Worm (Caenorhabditis elegans) whole organism, young adult: ENCODE results near the gene D1022.3.

Experiments used
- B0019.2 ChIP-seq: fragments of 200-800 bp; sonication (Bioruptor generic); conservative IDR thresholded peaks from 2 replicates; pipeline ENCODE4 v1.3.6; 2022; ENCODE audit warnings: missing genetic modification reagents, missing genetic modification characterization, missing compliant biosample characterization
- C06A6.2 ChIP-seq: fragments of 200-800 bp; sonication (Bioruptor generic); conservative IDR thresholded peaks from 2 replicates; pipeline ENCODE4 v1.3.6; 2022; ENCODE audit warnings: missing genetic modification characterization, missing compliant biosample characterization
- F10E7.11 ChIP-seq: sonication (generic microtip); optimal IDR thresholded peaks from 2 replicates; lab custom pipeline; 2017; ENCODE audit warnings: mild to moderate bottlenecking, missing genetic modification characterization, moderate library complexity, missing compliant biosample characterization
- F37B4.10 ChIP-seq: fragments of 200-800 bp; sonication (Bioruptor generic); IDR thresholded peaks from 2 replicates; pipeline ENCODE4 v1.3.6; 2022; ENCODE audit warnings: missing genetic modification characterization, missing compliant biosample characterization
- F49E8.2 ChIP-seq: sonication (generic microtip); optimal IDR thresholded peaks from 3 replicates; lab custom pipeline; 2017; ENCODE audit warnings: missing genetic modification characterization, mild to moderate bottlenecking, missing compliant biosample characterization, antibody characterized with exemption, moderate library complexity; ENCODE audit not compliant: insufficient read depth
- F55B11.4 ChIP-seq: sonication (generic microtip); optimal IDR thresholded peaks from 2 replicates; lab custom pipeline; 2016; ENCODE audit warnings: missing compliant biosample characterization, missing genetic modification characterization, borderline replicate concordance; ENCODE audit not compliant: insufficient read depth
- K12H6.12 ChIP-seq: fragments of 200-800 bp; sonication (Bioruptor generic); optimal IDR thresholded peaks from 2 replicates; lab custom pipeline; 2018; ENCODE audit warnings: mild to moderate bottlenecking, missing genetic modification characterization, missing compliant biosample characterization
- T26A5.8 ChIP-seq: sonication (generic microtip); optimal IDR thresholded peaks from 2 replicates; lab custom pipeline; 2016; ENCODE audit warnings: missing genetic modification characterization, missing compliant biosample characterization
- Y53F4B.3 ChIP-seq: fragments of 200-800 bp; sonication (Bioruptor generic); IDR thresholded peaks from 2 replicates; pipeline ENCODE4 v1.3.6; 2022; ENCODE audit warnings: missing genetic modification reagents, missing genetic modification characterization, missing compliant biosample characterization
- Y53G8AR.9 ChIP-seq: fragments of 200-800 bp; sonication (Bioruptor generic); conservative IDR thresholded peaks from 2 replicates; pipeline ENCODE4 v1.3.6; 2022; ENCODE audit warnings: missing genetic modification reagents, missing genetic modification characterization, missing compliant biosample characterization
- Y56A3A.18 ChIP-seq: fragments of 200-800 bp; sonication (Bioruptor generic); IDR thresholded peaks from 2 replicates; pipeline ENCODE4 v1.3.6; 2022; ENCODE audit warnings: missing genetic modification reagents, missing genetic modification characterization, missing compliant biosample characterization
- Y79H2A.3 ChIP-seq: fragments of 200-800 bp; sonication (Bioruptor generic); conservative IDR thresholded peaks from 2 replicates; pipeline ENCODE4 v1.3.6; 2022; ENCODE audit warnings: missing genetic modification reagents, missing genetic modification characterization, missing compliant biosample characterization
- akir-1 ChIP-seq: fragments of 200-800 bp; sonication (Bioruptor generic); optimal IDR thresholded peaks from 2 replicates; lab custom pipeline; 2018; ENCODE audit warnings: mild to moderate bottlenecking, missing genetic modification characterization, moderate library complexity, missing compliant biosample characterization
- aptf-2 ChIP-seq: fragments of 200-800 bp; sonication (Bioruptor generic); conservative IDR thresholded peaks from 2 replicates; pipeline ENCODE4 v1.3.6; 2022; ENCODE audit warnings: missing genetic modification reagents, missing genetic modification characterization, missing compliant biosample characterization
- attf-6 ChIP-seq: fragments of 200-800 bp; sonication (Bioruptor generic); IDR thresholded peaks from 2 replicates; pipeline ENCODE4 v1.3.6; 2022; ENCODE audit warnings: missing genetic modification reagents, missing genetic modification characterization, missing compliant biosample characterization
- chd-7 ChIP-seq: sonication (generic microtip); optimal IDR thresholded peaks from 2 replicates; lab custom pipeline; 2016; ENCODE audit warnings: mild to moderate bottlenecking, missing genetic modification characterization, moderate library complexity, missing compliant biosample characterization
- dox-1 ChIP-seq: fragments of 200-800 bp; sonication (Bioruptor generic); IDR thresholded peaks from 2 replicates; pipeline ENCODE4 v1.3.6; 2022; ENCODE audit warnings: missing genetic modification reagents, missing genetic modification characterization, missing compliant biosample characterization
- ekl-4 ChIP-seq: fragments of 200-800 bp; sonication (Bioruptor generic); IDR thresholded peaks from 2 replicates; pipeline ENCODE4 v1.3.6; 2022; ENCODE audit warnings: missing genetic modification reagents, missing genetic modification characterization, missing compliant biosample characterization
- fkh-3 ChIP-seq: sonication (generic microtip); optimal IDR thresholded peaks from 2 replicates; lab custom pipeline; 2016; ENCODE audit warnings: mild to moderate bottlenecking, missing genetic modification characterization, missing compliant biosample characterization
- him-1 ChIP-seq: sonication (generic microtip); optimal IDR thresholded peaks from 2 replicates; lab custom pipeline; 2016; ENCODE audit warnings: missing genotype, missing genetic modification reagents, missing genetic modification characterization, missing compliant biosample characterization
- hlh-12 ChIP-seq: sonication (generic microtip); optimal IDR thresholded peaks from 2 replicates; lab custom pipeline; 2016; ENCODE audit warnings: missing genetic modification characterization, missing compliant biosample characterization
- hsf-1 ChIP-seq: fragments of 200-800 bp; sonication (Bioruptor generic); IDR thresholded peaks from 2 replicates; pipeline ENCODE4 v1.3.6; 2022; ENCODE audit warnings: missing genetic modification reagents, missing genetic modification characterization, missing compliant biosample characterization
- let-526 ChIP-seq: fragments of 200-800 bp; sonication (Bioruptor generic); IDR thresholded peaks from 2 replicates; pipeline ENCODE4 v1.3.6; 2022; ENCODE audit warnings: missing genetic modification reagents, missing genetic modification characterization, missing compliant biosample characterization
- let-607 ChIP-seq, 2 experiments: fragments of 200-800 bp in 1 of 2; sonication (Bioruptor generic) in 1 of 2; sonication (generic microtip) in 1 of 2; optimal IDR thresholded peaks; 2 replicates each; lab custom pipeline; 2016 to 2018; ENCODE audit warnings: mild to moderate bottlenecking in 2 of 2, missing compliant biosample characterization in 2 of 2, missing genetic modification characterization in 2 of 2, moderate library complexity in 2 of 2, missing genotype in 1 of 2
- lin-35 ChIP-seq, 3 experiments: fragments of 150-350 bp in 2 of 3; sonication (generic microtip) in 1 of 3; optimal IDR thresholded peaks; 2 replicates each; lab custom pipeline; 2014 to 2018; ENCODE audit warnings: missing biosample characterization in 3 of 3, missing genetic modification characterization in 3 of 3, missing genetic modification reagents in 3 of 3
- lir-1 ChIP-seq: fragments of 200-800 bp; sonication (Bioruptor generic); conservative IDR thresholded peaks from 2 replicates; pipeline ENCODE4 v1.3.6; 2022; ENCODE audit warnings: missing genetic modification reagents, missing genetic modification characterization, missing compliant biosample characterization
- madf-10 ChIP-seq: sonication (generic microtip); optimal IDR thresholded peaks from 2 replicates; lab custom pipeline; 2016; ENCODE audit warnings: mild to moderate bottlenecking, missing genetic modification characterization, missing compliant biosample characterization
- mcd-1 ChIP-seq: fragments of 200-800 bp; sonication (Bioruptor generic); IDR thresholded peaks from 2 replicates; pipeline ENCODE4 v1.3.6; 2022; ENCODE audit warnings: missing genetic modification reagents, missing genetic modification characterization, missing compliant biosample characterization
- mxl-1 ChIP-seq: sonication (generic microtip); optimal IDR thresholded peaks from 2 replicates; lab custom pipeline; 2016; ENCODE audit warnings: missing genetic modification characterization, missing compliant biosample characterization
- nfya-1 ChIP-seq: sonication (generic microtip); optimal IDR thresholded peaks from 2 replicates; lab custom pipeline; 2017; ENCODE audit warnings: antibody characterized with exemption, missing compliant biosample characterization, missing genetic modification characterization, borderline replicate concordance; ENCODE audit not compliant: insufficient read depth
- nfyb-1 ChIP-seq: fragments of 200-800 bp; sonication (Bioruptor generic); IDR thresholded peaks from 2 replicates; pipeline ENCODE4 v1.3.6; 2022; ENCODE audit warnings: missing genetic modification reagents, missing genetic modification characterization, missing compliant biosample characterization
- nhr-120 ChIP-seq: fragments of 200-800 bp; sonication (Bioruptor generic); IDR thresholded peaks from 2 replicates; pipeline ENCODE4 v1.3.6; 2022; ENCODE audit warnings: missing genetic modification characterization, missing compliant biosample characterization
- nhr-179 ChIP-seq: sonication (generic microtip); optimal IDR thresholded peaks from 2 replicates; lab custom pipeline; 2016; ENCODE audit warnings: mild to moderate bottlenecking, missing genetic modification characterization, missing compliant biosample characterization
- nhr-80 ChIP-seq: sonication (generic microtip); optimal IDR thresholded peaks from 2 replicates; lab custom pipeline; 2016; ENCODE audit warnings: missing genetic modification characterization, missing compliant biosample characterization
- rec-8 ChIP-seq, 2 experiments: sonication (generic microtip); optimal IDR thresholded peaks; 2 replicates each; lab custom pipeline; 2016; ENCODE audit warnings: mild to moderate bottlenecking in 2 of 2, missing genetic modification characterization in 2 of 2, missing genetic modification reagents in 2 of 2, missing genotype in 2 of 2, missing biosample characterization in 1 of 2, missing compliant biosample characterization in 1 of 2, moderate library complexity in 1 of 2
- sdz-38 ChIP-seq: sonication (generic microtip); optimal IDR thresholded peaks from 2 replicates; lab custom pipeline; 2016; ENCODE audit warnings: missing genotype, missing genetic modification characterization, missing compliant biosample characterization
- snpc-1.1 ChIP-seq: sonication (generic microtip); optimal IDR thresholded peaks from 2 replicates; lab custom pipeline; 2017; ENCODE audit warnings: missing genetic modification characterization, mild to moderate bottlenecking, missing compliant biosample characterization, antibody characterized with exemption, moderate library complexity, missing genotype, missing genetic modification reagents; ENCODE audit not compliant: insufficient read depth
- tbx-9 ChIP-seq: sonication (generic microtip); optimal IDR thresholded peaks from 2 replicates; lab custom pipeline; 2016; ENCODE audit warnings: borderline replicate concordance, missing genetic modification characterization, inconsistent platforms, missing compliant biosample characterization
- unc-130 ChIP-seq: sonication (generic microtip); optimal IDR thresholded peaks from 2 replicates; lab custom pipeline; 2016; ENCODE audit warnings: missing genetic modification reagents, missing genetic modification characterization, missing compliant biosample characterization
- unc-62 ChIP-seq: fragments of 150-350 bp; optimal IDR thresholded peaks from 2 replicates; lab custom pipeline; 2014; ENCODE audit warnings: missing biosample characterization, missing genetic modification reagents, missing genetic modification characterization
- xnd-1 ChIP-seq: sonication (generic microtip); optimal IDR thresholded peaks from 2 replicates; lab custom pipeline; 2016; ENCODE audit warnings: missing genotype, missing genetic modification reagents, missing genetic modification characterization, missing compliant biosample characterization
- zfh-2 ChIP-seq: fragments of 200-800 bp; sonication (Bioruptor generic); conservative IDR thresholded peaks from 2 replicates; pipeline ENCODE4 v1.3.6; 2022; ENCODE audit warnings: missing genetic modification reagents, missing genetic modification characterization, missing compliant biosample characterization
- zim-3 ChIP-seq: sonication (generic microtip); optimal IDR thresholded peaks from 2 replicates; lab custom pipeline; 2017; ENCODE audit warnings: mild to moderate bottlenecking, missing genetic modification characterization, moderate library complexity, missing compliant biosample characterization
- ztf-22 ChIP-seq: fragments of 200-800 bp; sonication (Bioruptor generic); optimal IDR thresholded peaks from 2 replicates; lab custom pipeline; 2018; ENCODE audit warnings: mild to moderate bottlenecking, missing genetic modification characterization, moderate library complexity, missing compliant biosample characterization
- ztf-3 ChIP-seq: fragments of 200-800 bp; sonication (Bioruptor generic); optimal IDR thresholded peaks from 2 replicates; lab custom pipeline; 2018; ENCODE audit warnings: mild to moderate bottlenecking, missing genetic modification characterization, missing compliant biosample characterization
- ztf-6 ChIP-seq: fragments of 200-800 bp; sonication (Bioruptor generic); IDR thresholded peaks from 2 replicates; pipeline ENCODE4 v1.3.6; 2022; ENCODE audit warnings: missing genetic modification reagents, missing genetic modification characterization, missing compliant biosample characterization

D1022.3 gene

ce11 chrII:7478487-7479234 lies 22.6 kb upstream of the D1022.3 start, which contains the start of the genes aka-1 and ubc-6:
aka-1 (minus strand) TSS chrII:7478537.
ubc-6 (plus strand) TSS chrII:7479187.
- peak; percentile 96 for TF ChIP-seq ekl-4
- TF ChIP-seq F55B11.4 (tag; lab: Kevin White, UChicago), result no peak
- peak; percentile 91 for TF ChIP-seq ztf-6
- TF ChIP-seq nhr-120 (GFP tag; lab: Robert Waterston, UW), result no peak
- TF ChIP-seq K12H6.12, result peak; percentile 91
- peak; percentile 96 for TF ChIP-seq nfyb-1 (GFP tag; lab: Robert Waterston, UW)
- TF ChIP-seq xnd-1 (tag; lab: Kevin White, UChicago), result peak; percentile 21
- TF ChIP-seq let-607 (tag; optimal IDR thresholded peaks at IDR 0.05; lab: Kevin White, UChicago), result peak; percentile 69 to 83
- TF ChIP-seq Y53G8AR.9 (GFP tag; lab: Robert Waterston, UW), result peak; percentile 91
- TF ChIP-seq snpc-1.1 (tag; lab: Kevin White, UChicago), result peak; percentile 35
- peak; percentile 97 for TF ChIP-seq C06A6.2
- TF ChIP-seq lir-1, result peak; percentile 91
- peak; percentile 91 for TF ChIP-seq madf-10 (tag; lab: Kevin White, UChicago)
- peak; percentile 56 for TF ChIP-seq akir-1
- peak; percentile 74 for TF ChIP-seq F49E8.2 (tag; lab: Kevin White, UChicago)
- peak; percentile 96 for TF ChIP-seq mcd-1 (GFP tag; lab: Robert Waterston, UW)
- no peak for TF ChIP-seq rec-8 (tag; optimal IDR thresholded peaks at IDR 0.05; lab: Kevin White, UChicago)
- TF ChIP-seq sdz-38 (tag; lab: Kevin White, UChicago), result no peak
- TF ChIP-seq Y53F4B.3, result peak; percentile 65
- peak; percentile 91 for TF ChIP-seq let-526 (GFP tag; lab: Robert Waterston, UW)
- TF ChIP-seq nhr-80 (tag; lab: Kevin White, UChicago), result peak; percentile 86
- TF ChIP-seq ztf-3 (GFP tag; lab: Kevin White, UChicago), result peak; percentile 51
- TF ChIP-seq hsf-1, result peak; percentile 85
- peak; percentile 71 for TF ChIP-seq chd-7
- TF ChIP-seq B0019.2 (GFP tag; lab: Robert Waterston, UW), result peak; percentile 97
- peak; percentile 89 for TF ChIP-seq aptf-2 (GFP tag; lab: Robert Waterston, UW)
- TF ChIP-seq dox-1, result peak; percentile 98
- peak; percentile 49 for TF ChIP-seq zim-3
- TF ChIP-seq nhr-179, result no peak
- peak; percentile 76 for TF ChIP-seq attf-6 (GFP tag; lab: Robert Waterston, UW)
- peak; percentile 83 for TF ChIP-seq unc-130 (GFP tag; lab: Kevin White, UChicago)
- no peak for TF ChIP-seq fkh-3 (tag; lab: Kevin White, UChicago)
- TF ChIP-seq T26A5.8, result no peak
- TF ChIP-seq F10E7.11 (tag; lab: Kevin White, UChicago), result no peak
- no peak for TF ChIP-seq unc-62 (GFP tag; lab: Kevin White, UChicago)
- no peak for TF ChIP-seq nfya-1
- no peak for TF ChIP-seq hlh-12 (tag; lab: Kevin White, UChicago)
- TF ChIP-seq Y56A3A.18, result peak; percentile 93; the same call in 1 of the 2 replicates
- no peak for TF ChIP-seq mxl-1 (tag; lab: Kevin White, UChicago)
- peak; percentile 73 for TF ChIP-seq ztf-22
- peak in 1 of 3 experiments; percentile 70 for TF ChIP-seq lin-35 (GFP tag; optimal IDR thresholded peaks at IDR 0.05; lab: Kevin White, UChicago)
- TF ChIP-seq zfh-2 (GFP tag; lab: Robert Waterston, UW), result peak; percentile 95
- TF ChIP-seq tbx-9, result no peak
- TF ChIP-seq him-1 (tag; lab: Kevin White, UChicago), result peak; percentile 6
- 0 out of 2 replicates have a peak, but pooled peaks have one; percentile 85 for TF ChIP-seq F37B4.10 (GFP tag; lab: Robert Waterston, UW)
- TF ChIP-seq Y79H2A.3, result peak; percentile 95
